Fruit fly (Drosophila melanogaster): Measurements from ENCODE around the gene Dpm2.

The Dpm2 gene

DNA sequence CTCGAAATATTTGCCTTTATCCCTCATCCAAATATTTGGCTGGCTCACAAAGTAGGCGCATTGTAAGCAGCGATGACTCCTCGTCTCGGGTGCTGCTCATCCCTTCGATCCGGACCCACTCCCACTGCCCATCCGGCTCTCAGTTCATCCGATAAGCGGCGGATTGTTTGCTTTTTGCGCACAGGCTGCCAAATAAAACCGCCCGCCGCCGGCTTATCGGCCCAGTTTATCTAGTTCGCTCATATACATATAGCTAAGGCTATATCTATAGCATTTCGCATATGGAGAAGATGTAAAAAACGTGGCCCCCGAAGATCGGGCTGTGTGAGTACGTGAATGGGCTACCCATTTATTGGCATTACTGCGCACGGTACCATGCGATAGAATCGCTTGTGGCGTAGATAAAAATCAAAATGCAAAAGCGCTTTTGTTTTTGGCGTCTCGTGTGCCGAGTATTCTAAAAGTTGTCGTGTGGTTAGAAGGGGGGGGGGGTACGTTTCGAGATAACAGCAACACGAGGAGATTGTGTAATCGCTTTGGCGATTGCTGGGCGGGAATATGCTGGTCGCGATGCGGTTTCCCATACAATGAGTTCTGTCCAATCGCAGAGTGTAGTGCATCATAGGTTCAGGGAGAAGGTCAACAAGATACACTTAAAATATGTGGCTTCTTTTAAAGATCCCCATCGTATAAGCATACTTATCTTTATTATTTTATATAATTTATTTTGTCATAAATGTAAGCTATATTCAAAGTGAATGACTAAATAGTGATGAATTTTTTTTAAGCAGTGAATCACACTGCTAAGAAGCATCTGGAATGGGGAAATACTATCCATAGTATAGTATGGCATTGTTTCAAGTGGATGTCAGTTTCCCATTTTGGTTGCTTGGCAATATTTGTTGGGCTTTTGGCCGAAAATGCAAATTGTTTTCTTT lies 10.4 kb upstream of the Dpm2 start:
- TF ChIP-seq Eip78C (GFP tag) (peak; percentile 44), fkh (GFP tag; optimal IDR thresholded peaks at IDR 0.05) (peak; percentile 58), svp (GFP tag) (peak; percentile 80), Hr39 (GFP tag; optimal IDR thresholded peaks at IDR 0.05) (no peak), vri (GFP tag; optimal IDR thresholded peaks at IDR 0.05) (peak; percentile 96)

- TF ChIP-seq lz (GFP tag; optimal IDR thresholded peaks at IDR 0.05) = peak; percentile 3
- no peak for TF ChIP-seq fkh (GFP tag; optimal IDR thresholded peaks at IDR 0.05)
- peak; percentile 23 for TF ChIP-seq esn (GFP tag; optimal IDR thresholded peaks at IDR 0.05)
Observed at dm6 chr3L:3314049-3314448, 5.3 kb upstream of the Dpm2 start, which contains the start of gene Drsl2. Gene Drsl2 (plus strand): TSS chr3L:3314349.

dm6 chr3L:3314696-3315095 lies 4.7 kb upstream of the Dpm2 start, which contains the start of gene Drsl3:
Gene Drsl3 (plus strand): TSS chr3L:3314996.
- TF ChIP-seq CG32006 (GFP tag; optimal IDR thresholded peaks at IDR 0.05) (no peak), CG8632 (GFP tag; optimal IDR thresholded peaks at IDR 0.05) (no peak), CG4318 (GFP tag; optimal IDR thresholded peaks at IDR 0.05) (no peak), CG6854 (GFP tag; optimal IDR thresholded peaks at IDR 0.05) (no peak), CG15336 (GFP tag; IDR thresholded peaks at IDR 0.05) (no peak), eg (GFP tag; IDR thresholded peaks at IDR 0.05) (no peak), OdsH (GFP tag; optimal IDR thresholded peaks at IDR 0.05) (no peak), Sox14 (GFP tag; optimal IDR thresholded peaks at IDR 0.05) (no peak), CG7368 (GFP tag; optimal IDR thresholded peaks at IDR 0.05) (no peak), CG1621 (tag; optimal IDR thresholded peaks at IDR 0.05) (no peak), Met (GFP tag; optimal IDR thresholded peaks at IDR 0.05) (no peak), CG34406 (GFP tag; optimal IDR thresholded peaks at IDR 0.05) (no peak), fd59A (GFP tag; optimal IDR thresholded peaks at IDR 0.05) (no peak), CG9139 (GFP tag; optimal IDR thresholded peaks at IDR 0.05) (no peak)

DNA sequence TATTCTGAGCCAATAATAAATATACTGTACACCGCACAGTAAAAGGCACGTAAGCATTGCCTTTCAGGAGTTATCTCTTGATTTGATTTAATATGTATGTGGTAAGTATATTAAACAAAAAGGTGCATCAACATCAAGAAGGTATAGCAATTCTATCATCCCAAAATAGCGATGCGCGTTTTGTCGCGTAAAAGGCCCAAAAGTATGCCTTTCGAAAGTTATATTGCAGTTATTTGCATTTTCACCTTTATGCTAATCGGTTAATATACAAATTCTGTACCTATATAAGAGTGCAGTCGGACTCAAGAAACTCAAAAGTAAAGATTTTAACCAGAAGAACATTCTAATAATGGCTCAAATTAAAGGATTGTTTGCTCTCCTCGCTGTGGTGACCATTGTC lies 4.1 kb upstream of the Dpm2 start, which contains the start of gene Drsl4:
Gene Drsl4 (plus strand): TSS at position 333 of the 400 bp plus-strand sequence.
- TF ChIP-seq CG10669 (GFP tag; optimal IDR thresholded peaks at IDR 0.05) = no peak
- peak; percentile 81 for TF ChIP-seq svp (GFP tag)

DNA sequence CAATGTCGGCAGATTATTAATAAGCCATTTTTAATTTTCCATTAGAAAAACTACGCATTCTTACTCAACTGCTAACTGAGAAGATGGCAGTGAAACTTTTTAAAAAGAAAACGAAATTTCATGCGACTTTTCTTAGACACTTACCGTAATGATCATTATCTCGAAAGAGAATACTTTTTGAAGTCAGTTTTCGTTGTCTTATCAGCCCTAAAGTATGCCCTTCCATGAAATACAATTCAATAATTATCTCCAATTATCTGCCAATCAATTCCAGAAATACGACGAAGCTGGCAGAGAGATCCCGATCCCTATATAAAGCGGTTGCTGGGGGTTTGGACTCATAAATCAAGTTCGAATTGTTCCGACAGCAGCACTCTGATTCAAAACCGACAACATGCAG lies 2.9 kb upstream of the Dpm2 start, which contains the start of gene Drsl5:
Gene Drsl5 (plus strand): TSS at position 341 of the 400 bp plus-strand sequence.
- TF ChIP-seq CG3032 (tag; optimal IDR thresholded peaks at IDR 0.05) = no peak
- TF ChIP-seq CG10669 (GFP tag; optimal IDR thresholded peaks at IDR 0.05) = no peak
- peak; percentile 74 for TF ChIP-seq svp (GFP tag)
- TF ChIP-seq Blimp-1 (GFP tag; optimal IDR thresholded peaks at IDR 0.05) = no peak
- TF ChIP-seq CG9139 (GFP tag; optimal IDR thresholded peaks at IDR 0.05) = no peak
- no peak for TF ChIP-seq CG1621 (tag; optimal IDR thresholded peaks at IDR 0.05)
- TF ChIP-seq Met (GFP tag; optimal IDR thresholded peaks at IDR 0.05) = no peak
- TF ChIP-seq CG11294 (GFP tag; IDR thresholded peaks at IDR 0.05) = no peak

- TF ChIP-seq Hr4 (GFP tag; optimal IDR thresholded peaks at IDR 0.05) (peak; percentile 55), acj6 (GFP tag; optimal IDR thresholded peaks at IDR 0.05) (peak; percentile 19), Eip78C (GFP tag) (peak; percentile 75), Eip75B (GFP tag; optimal IDR thresholded peaks at IDR 0.05) (peak; percentile 22), fd59A (GFP tag; optimal IDR thresholded peaks at IDR 0.05) (no peak), CG6808 (GFP tag; optimal IDR thresholded peaks at IDR 0.05) (peak; percentile 5), svp (GFP tag) (peak; percentile 100), Gug (GFP tag; IDR thresholded peaks at IDR 0.05) (no peak), CG10669 (GFP tag; optimal IDR thresholded peaks at IDR 0.05) (peak; percentile 21), CG6163 (GFP tag; IDR thresholded peaks at IDR 0.05) (0 out of 3 replicates have a peak, but pooled peaks have one; percentile 41), CG3919 (GFP tag; optimal IDR thresholded peaks at IDR 0.05) (peak; percentile 25), OdsH (GFP tag; optimal IDR thresholded peaks at IDR 0.05) (peak; percentile 25), CG32006 (GFP tag; optimal IDR thresholded peaks at IDR 0.05) (peak; percentile 38), dac (GFP tag; optimal IDR thresholded peaks at IDR 0.05) (no peak), esn (GFP tag; optimal IDR thresholded peaks at IDR 0.05) (peak; percentile 10), CG15336 (GFP tag; IDR thresholded peaks at IDR 0.05) (0 out of 2 replicates have a peak, but pooled peaks have one; percentile 36), lz (GFP tag; optimal IDR thresholded peaks at IDR 0.05) (no peak), dsx (GFP tag; optimal IDR thresholded peaks at IDR 0.05; ENCODE audit: poor library complexity, severe bottlenecking) (peak; percentile 24)
Observed at dm6 chr3L:3319992-3320732, 807 bp downstream of the Dpm2 start.
